Fruit fly (Drosophila melanogaster) whole organism, embryonic: Measurements from ENCODE around the gene Sirt4.

Experiments
- Abd-B ChIP-seq: fragments of 200-800 bp; sonication (Bioruptor generic); optimal IDR thresholded peaks from 2 replicates; lab custom pipeline; 2018; ENCODE audit warnings: missing biosample characterization, mild to moderate bottlenecking, missing genetic modification characterization, moderate library complexity
- Adf1 ChIP-seq: fragments of 200-800 bp; sonication (Bioruptor generic); IDR thresholded peaks from 2 replicates; pipeline ENCODE4 v1.3.6; 2022; ENCODE audit warnings: missing biosample characterization, missing genetic modification characterization
- Bgb ChIP-seq: fragments of 200-800 bp; sonication (Bioruptor generic); IDR thresholded peaks from 2 replicates; pipeline ENCODE4 v1.3.6; 2022; ENCODE audit warnings: missing biosample characterization, missing genetic modification characterization; ENCODE audit not compliant: partially characterized antibody
- CG11695 ChIP-seq: fragments of 200-800 bp; sonication (Bioruptor generic); IDR thresholded peaks from 3 replicates; pipeline ENCODE4 v1.3.6; 2022; ENCODE audit warnings: missing biosample characterization, missing genetic modification characterization
- CG12071 ChIP-seq: fragments of 200-800 bp; sonication (Bioruptor generic); optimal IDR thresholded peaks from 3 replicates; lab custom pipeline; 2018; ENCODE audit warnings: missing biosample characterization, mild to moderate bottlenecking, missing genetic modification characterization
- CG1233 ChIP-seq: fragments of 200-800 bp; sonication (Bioruptor generic); optimal IDR thresholded peaks from 4 replicates; lab custom pipeline; 2018; ENCODE audit warnings: missing biosample characterization, mild to moderate bottlenecking, missing genetic modification characterization
- CG16813 ChIP-seq: fragments of 200-800 bp; sonication (Bioruptor generic); IDR thresholded peaks from 3 replicates; pipeline ENCODE4 v1.3.6; 2022; ENCODE audit warnings: missing biosample characterization, missing genetic modification characterization; ENCODE audit not compliant: partially characterized antibody
- CG17829 ChIP-seq: fragments of 200-800 bp; optimal IDR thresholded peaks from 2 replicates; lab custom pipeline; 2019; ENCODE audit warnings: missing biosample characterization, mild to moderate bottlenecking, missing genetic modification characterization, moderate library complexity
- CG18476 ChIP-seq: fragments of 200-800 bp; sonication (Bioruptor generic); optimal IDR thresholded peaks from 2 replicates; lab custom pipeline; 2016; ENCODE audit warnings: missing biosample characterization, mild to moderate bottlenecking, missing genetic modification characterization
- CG3281 ChIP-seq: fragments of 200-800 bp; sonication (Bioruptor generic); optimal IDR thresholded peaks from 3 replicates; lab custom pipeline; 2017; ENCODE audit warnings: missing biosample characterization, mild to moderate bottlenecking, missing genetic modification characterization
- CG34224 ChIP-seq: fragments of 200-800 bp; sonication (Bioruptor generic); IDR thresholded peaks from 3 replicates; pipeline ENCODE4 v1.3.6; 2022; ENCODE audit warnings: missing biosample characterization, missing genetic modification characterization; ENCODE audit not compliant: partially characterized antibody
- CG4707 ChIP-seq: fragments of 200-800 bp; sonication (Bioruptor generic); optimal IDR thresholded peaks from 2 replicates; lab custom pipeline; 2018; ENCODE audit warnings: missing biosample characterization, mild to moderate bottlenecking, missing genetic modification characterization, moderate library complexity
- CG5245 ChIP-seq: fragments of 200-800 bp; sonication (Bioruptor generic); optimal IDR thresholded peaks from 3 replicates; lab custom pipeline; 2016; ENCODE audit warnings: missing biosample characterization, missing genetic modification characterization
- CG6272 ChIP-seq: fragments of 200-800 bp; sonication (Bioruptor generic); IDR thresholded peaks from 2 replicates; pipeline ENCODE4 v1.3.6; 2022; ENCODE audit warnings: missing biosample characterization, missing genetic modification characterization
- CG6689 ChIP-seq: fragments of 200-800 bp; sonication (Bioruptor generic); IDR thresholded peaks from 2 replicates; pipeline ENCODE4 v1.3.6; 2022; ENCODE audit warnings: missing biosample characterization, missing genetic modification characterization
- CG6765 ChIP-seq: fragments of 200-800 bp; sonication (Bioruptor generic); optimal IDR thresholded peaks from 3 replicates; lab custom pipeline; 2017; ENCODE audit warnings: missing biosample characterization, mild to moderate bottlenecking, missing genetic modification characterization
- CG6813 ChIP-seq: fragments of 200-800 bp; sonication (Bioruptor generic); optimal IDR thresholded peaks from 2 replicates; lab custom pipeline; 2017; ENCODE audit warnings: missing biosample characterization, missing genetic modification characterization, mild to moderate bottlenecking, moderate library complexity, missing genetic modification reagents
- CG6854 ChIP-seq: fragments of 200-800 bp; sonication (Bioruptor generic); optimal IDR thresholded peaks from 3 replicates; lab custom pipeline; 2017; ENCODE audit warnings: missing biosample characterization, mild to moderate bottlenecking, missing genetic modification characterization
- CG7271 ChIP-seq: fragments of 200-800 bp; sonication (Bioruptor generic); optimal IDR thresholded peaks from 2 replicates; lab custom pipeline; 2018; ENCODE audit warnings: missing biosample characterization, mild to moderate bottlenecking, missing genetic modification characterization, moderate library complexity
- CG7839 ChIP-seq: fragments of 200-800 bp; sonication (Bioruptor generic); optimal IDR thresholded peaks from 3 replicates; lab custom pipeline; 2018; ENCODE audit warnings: missing biosample characterization, mild to moderate bottlenecking, missing genetic modification characterization, moderate library complexity
- CG9609 ChIP-seq: fragments of 200-800 bp; sonication (Bioruptor generic); optimal IDR thresholded peaks from 3 replicates; lab custom pipeline; 2016; ENCODE audit warnings: missing biosample characterization, missing genetic modification characterization
- CG9797 ChIP-seq: fragments of 200-800 bp; sonication (Bioruptor generic); optimal IDR thresholded peaks from 3 replicates; lab custom pipeline; 2018; ENCODE audit warnings: missing biosample characterization, mild to moderate bottlenecking, missing genetic modification characterization
- Deaf1 ChIP-seq: fragments of 200-800 bp; optimal IDR thresholded peaks from 3 replicates; lab custom pipeline; 2019; ENCODE audit warnings: missing biosample characterization, mild to moderate bottlenecking, missing genetic modification characterization, moderate library complexity
- H15 ChIP-seq: fragments of 200-800 bp; sonication (Bioruptor generic); IDR thresholded peaks from 3 replicates; pipeline ENCODE4 v1.3.6; 2022; ENCODE audit warnings: missing biosample characterization, missing genetic modification characterization
- HLHmδ ChIP-seq: fragments of 200-800 bp; sonication (Bioruptor generic); optimal IDR thresholded peaks from 2 replicates; lab custom pipeline; 2018; ENCODE audit warnings: missing biosample characterization, mild to moderate bottlenecking, missing genetic modification characterization, moderate library complexity
- HmgD ChIP-seq: fragments of 200-800 bp; sonication (Bioruptor generic); optimal IDR thresholded peaks from 3 replicates; lab custom pipeline; 2016; ENCODE audit warnings: missing biosample characterization, missing genetic modification characterization
- MTF-1 ChIP-seq: fragments of 200-800 bp; sonication (Bioruptor generic); optimal IDR thresholded peaks from 2 replicates; lab custom pipeline; 2018; ENCODE audit warnings: missing biosample characterization, mild to moderate bottlenecking, missing genetic modification characterization, borderline replicate concordance
- Max ChIP-seq: fragments of 200-800 bp; sonication (Bioruptor generic); optimal IDR thresholded peaks from 2 replicates; lab custom pipeline; 2016; ENCODE audit warnings: missing biosample characterization, mild to moderate bottlenecking, missing genetic modification characterization
- Spps ChIP-seq: fragments of 200-800 bp; sonication (Bioruptor generic); optimal IDR thresholded peaks from 2 replicates; lab custom pipeline; 2018; ENCODE audit warnings: missing biosample characterization, mild to moderate bottlenecking, missing genetic modification characterization
- Sry-β ChIP-seq: fragments of 200-800 bp; sonication (Bioruptor generic); optimal IDR thresholded peaks from 2 replicates; lab custom pipeline; 2018; ENCODE audit warnings: missing biosample characterization, mild to moderate bottlenecking, missing genetic modification characterization, moderate library complexity
- Usf ChIP-seq: fragments of 200-800 bp; sonication (Bioruptor generic); optimal IDR thresholded peaks from 2 replicates; lab custom pipeline; 2017; ENCODE audit warnings: missing genotype, missing biosample characterization, missing genetic modification characterization
- ap ChIP-seq: fragments of 200-800 bp; sonication (Bioruptor generic); IDR thresholded peaks from 2 replicates; pipeline ENCODE4 v1.3.6; 2022; ENCODE audit warnings: missing biosample characterization, missing genetic modification characterization
- bcd ChIP-seq: fragments of 200-800 bp; sonication (Bioruptor generic); optimal IDR thresholded peaks from 2 replicates; lab custom pipeline; 2017; ENCODE audit warnings: missing biosample characterization, mild to moderate bottlenecking, missing genetic modification characterization
- caup ChIP-seq: fragments of 200-800 bp; sonication (Bioruptor generic); optimal IDR thresholded peaks from 3 replicates; lab custom pipeline; 2017; ENCODE audit warnings: missing biosample characterization, mild to moderate bottlenecking, missing genetic modification characterization, moderate library complexity; ENCODE audit not compliant: severe bottlenecking
- dimm ChIP-seq: fragments of 200-800 bp; sonication (Bioruptor generic); IDR thresholded peaks from 2 replicates; pipeline ENCODE4 v1.3.6; 2022; ENCODE audit warnings: missing biosample characterization, missing genetic modification characterization
- fd96Cb ChIP-seq: fragments of 200-800 bp; sonication (Bioruptor generic); optimal IDR thresholded peaks from 2 replicates; lab custom pipeline; 2018; ENCODE audit warnings: missing biosample characterization, mild to moderate bottlenecking, missing genetic modification characterization, moderate library complexity
- gem ChIP-seq: fragments of 200-800 bp; sonication (Bioruptor generic); optimal IDR thresholded peaks from 2 replicates; lab custom pipeline; 2019; ENCODE audit warnings: missing biosample characterization, mild to moderate bottlenecking, missing genetic modification characterization, moderate library complexity
- gfzf ChIP-seq: fragments of 200-800 bp; sonication (Bioruptor generic); optimal IDR thresholded peaks from 2 replicates; lab custom pipeline; 2016; ENCODE audit warnings: missing biosample characterization, mild to moderate bottlenecking, missing genetic modification characterization, moderate library complexity
- grn ChIP-seq: fragments of 200-800 bp; sonication (Bioruptor generic); optimal IDR thresholded peaks from 3 replicates; lab custom pipeline; 2017; ENCODE audit warnings: missing biosample characterization, missing genetic modification characterization
- hkb ChIP-seq, 2 experiments: fragments of 200-800 bp in 1 of 2; fragments of >200 bp in 1 of 2; sonication (Bioruptor generic) in 1 of 2; IDR thresholded peaks in 1 of 2; optimal IDR thresholded peaks in 1 of 2; 2 replicates each; pipeline versions ENCODE4 v1.3.6 to Lab custom; 2017 to 2022; ENCODE audit warnings: missing biosample characterization in 1 of 2, missing genetic modification characterization in 1 of 2
- lola ChIP-seq, 3 experiments: fragments of >200 bp in 2 of 3; fragments of 200-800 bp in 1 of 3; sonication (Bioruptor generic) in 1 of 3; optimal IDR thresholded peaks; 2 replicates each; lab custom pipeline; 2017 to 2019; ENCODE audit warnings: missing biosample characterization in 3 of 3, missing genetic modification characterization in 3 of 3, mild to moderate bottlenecking in 1 of 3, moderate library complexity in 1 of 3
- luna ChIP-seq: fragments of 200-800 bp; sonication (Bioruptor generic); optimal IDR thresholded peaks from 2 replicates; lab custom pipeline; 2016; ENCODE audit warnings: missing biosample characterization, missing genetic modification characterization
- ranshi ChIP-seq: fragments of 200-800 bp; sonication (Bioruptor generic); IDR thresholded peaks from 2 replicates; pipeline ENCODE4 v1.3.6; 2022; ENCODE audit warnings: missing biosample characterization, missing genetic modification characterization
- ro ChIP-seq: fragments of 200-800 bp; sonication (Bioruptor generic); IDR thresholded peaks from 2 replicates; pipeline ENCODE4 v1.3.6; 2022; ENCODE audit warnings: missing biosample characterization, missing genetic modification characterization
- row ChIP-seq: fragments of 200-800 bp; sonication (Bioruptor generic); IDR thresholded peaks from 3 replicates; pipeline ENCODE4 v1.3.6; 2022; ENCODE audit warnings: missing biosample characterization, missing genetic modification characterization
- sc ChIP-seq, 3 experiments: fragments of >200 bp in 2 of 3; fragments of 200-800 bp in 1 of 3; sonication (Bioruptor generic) in 1 of 3; optimal IDR thresholded peaks; 2 replicates in 2 of 3; 3 replicates in 1 of 3; lab custom pipeline; 2017; ENCODE audit warnings: mild to moderate bottlenecking in 1 of 3, missing biosample characterization in 1 of 3, missing genetic modification characterization in 1 of 3, missing genetic modification reagents in 1 of 3
- sob ChIP-seq: fragments of 200-800 bp; sonication (Bioruptor generic); IDR thresholded peaks from 2 replicates; pipeline ENCODE4 v1.3.6; 2022; ENCODE audit warnings: missing biosample characterization, missing genetic modification characterization
- wor ChIP-seq: fragments of 200-800 bp; sonication (Bioruptor generic); IDR thresholded peaks from 2 replicates; pipeline ENCODE4 v1.3.6; 2022; ENCODE audit warnings: missing biosample characterization, missing genetic modification characterization

Sirt4 gene

DNA sequence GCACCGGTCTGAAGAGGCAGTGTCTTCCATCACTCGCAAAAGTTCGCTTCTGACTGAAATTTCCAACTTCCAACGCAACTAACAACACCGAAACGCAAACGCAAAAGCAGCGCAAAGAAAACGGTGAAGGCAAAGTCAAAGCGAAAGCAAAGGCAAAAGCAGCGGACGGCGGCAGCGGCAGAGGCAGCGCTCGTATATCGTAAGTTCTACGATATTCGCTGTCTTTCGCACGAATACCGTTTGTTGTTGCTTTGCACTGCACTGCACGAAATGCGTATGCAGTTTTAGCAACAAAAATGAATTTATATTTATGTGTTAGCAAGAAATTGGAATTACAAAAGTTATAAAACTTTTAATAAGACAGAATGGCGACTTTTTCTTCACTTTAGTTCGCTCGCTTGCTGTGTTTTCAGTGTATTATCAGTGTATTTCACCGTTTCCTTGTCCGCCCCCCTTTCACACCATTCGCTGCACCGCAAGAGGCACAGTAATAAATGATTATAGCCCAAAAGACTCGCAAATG is 17.2 kb downstream of the Sirt4 start, which contains the start of gene OtopLa (continued):
- peak in 1 of 3 experiments; percentile 75 for TF ChIP-seq lola (GFP tag; optimal IDR thresholded peaks at IDR 0.05; lab: Kevin White, UChicago)
- TF ChIP-seq CG6272 (GFP tag; lab: Robert Waterston, UW), result peak; percentile 81
- peak; percentile 59 for TF ChIP-seq dimm (GFP tag; lab: Robert Waterston, UW)
- TF ChIP-seq CG7839 (tag; lab: Kevin White, UChicago), result peak; percentile 89
- no peak for TF ChIP-seq Bgb (GFP tag; lab: Robert Waterston, UW)
- peak; percentile 72 for TF ChIP-seq CG17829 (tag; lab: Kevin White, UChicago)
- TF ChIP-seq gem (tag; lab: Kevin White, UChicago), result peak; percentile 89
- peak; percentile 0 for TF ChIP-seq luna (GFP tag; lab: Kevin White, UChicago)
- TF ChIP-seq ranshi (GFP tag; lab: Robert Waterston, UW), result peak; percentile 85
- TF ChIP-seq CG34224, result no peak
- peak; percentile 79 for TF ChIP-seq CG11695
- peak; percentile 62 for TF ChIP-seq Adf1 (GFP tag; lab: Robert Waterston, UW)
- peak; percentile 78 for TF ChIP-seq wor (GFP tag; lab: Robert Waterston, UW)
- TF ChIP-seq Spps (tag; lab: Kevin White, UChicago), result peak; percentile 69
- peak; percentile 80 for TF ChIP-seq CG6813
- peak; percentile 2 for TF ChIP-seq CG7271 (tag; lab: Kevin White, UChicago)
- TF ChIP-seq Usf, result peak; percentile 25
- TF ChIP-seq row (GFP tag; lab: Robert Waterston, UW), result peak; percentile 84
- TF ChIP-seq CG3281 (GFP tag; lab: Kevin White, UChicago), result peak; percentile 79
- peak; percentile 74 for TF ChIP-seq CG4707 (GFP tag; lab: Kevin White, UChicago)
- TF ChIP-seq CG12071 (GFP tag; lab: Kevin White, UChicago), result peak; percentile 74
- no peak for TF ChIP-seq CG16813 (GFP tag; lab: Robert Waterston, UW)
- peak; percentile 79 for TF ChIP-seq fd96Cb (tag; lab: Kevin White, UChicago)
- TF ChIP-seq sc (optimal IDR thresholded peaks at IDR 0.05; lab: Kevin White, UChicago), result no peak
- TF ChIP-seq sc (GFP tag; optimal IDR thresholded peaks at IDR 0.05; lab: Kevin White, UChicago), result peak; percentile 60
- TF ChIP-seq CG9609 (GFP tag; lab: Kevin White, UChicago), result peak; percentile 71
- peak; percentile 87 for TF ChIP-seq sob (GFP tag; lab: Robert Waterston, UW)
- TF ChIP-seq bcd (GFP tag; lab: Kevin White, UChicago), result peak; percentile 76
- peak; percentile 50; the same call in 1 of the 2 replicates for TF ChIP-seq ro
- TF ChIP-seq CG9797 (GFP tag; lab: Kevin White, UChicago), result no peak
- TF ChIP-seq ap, result peak; percentile 64
- TF ChIP-seq CG6765 (GFP tag; lab: Kevin White, UChicago), result peak; percentile 40
- peak; percentile 76; the same call in 2 of the 3 replicates for TF ChIP-seq H15 (GFP tag; lab: Robert Waterston, UW)
- peak; percentile 78 for TF ChIP-seq caup
- peak; percentile 67 for TF ChIP-seq CG6854
- peak; percentile 68 for TF ChIP-seq CG18476 (GFP tag; lab: Kevin White, UChicago)
- peak; percentile 54 for TF ChIP-seq Deaf1 (tag; lab: Kevin White, UChicago)
- peak; percentile 78 for TF ChIP-seq Abd-B (GFP tag; lab: Kevin White, UChicago)
- TF ChIP-seq CG6689 (GFP tag; lab: Robert Waterston, UW), result peak; percentile 89
- TF ChIP-seq HmgD (GFP tag; lab: Kevin White, UChicago), result peak; percentile 33
- peak; percentile 70 for TF ChIP-seq MTF-1 (GFP tag; lab: Kevin White, UChicago)
- TF ChIP-seq Max (GFP tag; lab: Kevin White, UChicago), result peak; percentile 62
- no peak for TF ChIP-seq grn (GFP tag; lab: Kevin White, UChicago)
- TF ChIP-seq CG1233 (GFP tag; lab: Kevin White, UChicago), result peak; percentile 75
- peak; percentile 82 for TF ChIP-seq CG5245
- no peak for TF ChIP-seq hkb (optimal IDR thresholded peaks at IDR 0.05; lab: Kevin White, UChicago)
- peak; percentile 90 for TF ChIP-seq hkb (GFP tag; IDR thresholded peaks at IDR 0.05; lab: Robert Waterston, UW)
- no peak for TF ChIP-seq Sry-β (GFP tag; lab: Kevin White, UChicago)
- TF ChIP-seq HLHmδ (GFP tag; lab: Kevin White, UChicago), result no peak
- TF ChIP-seq gfzf (GFP tag; lab: Kevin White, UChicago), result no peak
